Fruit fly (Drosophila melanogaster) whole organism, prepupa: Measurements from ENCODE around the gene cerv.

Experiments
- Blimp-1 ChIP-seq: fragments of 200-800 bp; sonication (Bioruptor generic); optimal IDR thresholded peaks from 3 replicates; lab custom pipeline; 2017; ENCODE audit warnings: missing biosample characterization, missing genetic modification characterization, mild to moderate bottlenecking, moderate library complexity, missing genetic modification reagents
- CG10631 ChIP-seq: fragments of 200-800 bp; sonication (Bioruptor generic); optimal IDR thresholded peaks from 2 replicates; lab custom pipeline; 2016; ENCODE audit warnings: missing biosample characterization, missing genetic modification characterization
- CG10669 ChIP-seq: fragments of 200-800 bp; sonication (Bioruptor generic); optimal IDR thresholded peaks from 3 replicates; lab custom pipeline; 2018; ENCODE audit warnings: missing biosample characterization, mild to moderate bottlenecking, missing genetic modification characterization, moderate library complexity
- CG11294 ChIP-seq: fragments of 200-800 bp; sonication (Bioruptor generic); IDR thresholded peaks from 2 replicates; pipeline ENCODE4 v1.3.6; 2022; ENCODE audit warnings: missing biosample characterization, missing genetic modification characterization
- CG1621 ChIP-seq: fragments of 200-800 bp; sonication (Bioruptor generic); optimal IDR thresholded peaks from 3 replicates; lab custom pipeline; 2018; ENCODE audit warnings: missing biosample characterization, mild to moderate bottlenecking, missing genetic modification characterization
- CG16779 ChIP-seq: fragments of 200-800 bp; sonication (Bioruptor generic); optimal IDR thresholded peaks from 3 replicates; lab custom pipeline; 2017; ENCODE audit warnings: missing biosample characterization, mild to moderate bottlenecking, missing genetic modification characterization
- CG3032 ChIP-seq: fragments of 200-800 bp; optimal IDR thresholded peaks from 2 replicates; lab custom pipeline; 2019; ENCODE audit warnings: missing biosample characterization, mild to moderate bottlenecking, missing genetic modification characterization, moderate library complexity
- CG31627 ChIP-seq: fragments of 200-800 bp; sonication (Bioruptor generic); optimal IDR thresholded peaks from 3 replicates; lab custom pipeline; 2016; ENCODE audit warnings: missing biosample characterization, missing genetic modification characterization
- CG32006 ChIP-seq: fragments of 200-800 bp; sonication (Bioruptor generic); optimal IDR thresholded peaks from 3 replicates; lab custom pipeline; 2017; ENCODE audit warnings: missing biosample characterization, mild to moderate bottlenecking, missing genetic modification characterization
- CG3919 ChIP-seq: fragments of 200-800 bp; sonication (Bioruptor generic); optimal IDR thresholded peaks from 3 replicates; lab custom pipeline; 2016; ENCODE audit warnings: missing biosample characterization, missing genetic modification characterization
- CG4318 ChIP-seq: fragments of 200-800 bp; sonication (Bioruptor generic); optimal IDR thresholded peaks from 3 replicates; lab custom pipeline; 2017; ENCODE audit warnings: missing biosample characterization, mild to moderate bottlenecking, missing genetic modification characterization
- CG6163 ChIP-seq: fragments of 200-800 bp; sonication (Bioruptor generic); IDR thresholded peaks from 3 replicates; pipeline ENCODE4 v1.3.6; 2022; ENCODE audit warnings: missing biosample characterization, missing genetic modification characterization
- CG6792 ChIP-seq: fragments of 200-800 bp; sonication (Bioruptor generic); optimal IDR thresholded peaks from 3 replicates; lab custom pipeline; 2016; ENCODE audit warnings: missing biosample characterization, missing genetic modification characterization
- CG6808 ChIP-seq: fragments of 200-800 bp; sonication (Bioruptor generic); optimal IDR thresholded peaks from 3 replicates; lab custom pipeline; 2017; ENCODE audit warnings: missing biosample characterization, missing genetic modification characterization, mild to moderate bottlenecking, moderate library complexity, missing genetic modification reagents
- CG6854 ChIP-seq: fragments of 200-800 bp; sonication (Bioruptor generic); optimal IDR thresholded peaks from 2 replicates; lab custom pipeline; 2017; ENCODE audit warnings: missing biosample characterization, mild to moderate bottlenecking, missing genetic modification characterization
- CG7368 ChIP-seq: fragments of 200-800 bp; sonication (Bioruptor generic); optimal IDR thresholded peaks from 3 replicates; lab custom pipeline; 2016; ENCODE audit warnings: missing biosample characterization, missing genetic modification characterization
- CG8119 ChIP-seq: fragments of 200-800 bp; sonication (Bioruptor generic); IDR thresholded peaks from 3 replicates; pipeline ENCODE4 v1.3.6; 2022; ENCODE audit warnings: missing biosample characterization, missing genetic modification characterization
- CG8632 ChIP-seq: fragments of 200-800 bp; sonication (Bioruptor generic); optimal IDR thresholded peaks from 3 replicates; lab custom pipeline; 2016; ENCODE audit warnings: missing biosample characterization, missing genetic modification characterization
- CG9139 ChIP-seq: fragments of 200-800 bp; sonication (Bioruptor generic); optimal IDR thresholded peaks from 3 replicates; lab custom pipeline; 2017; ENCODE audit warnings: missing biosample characterization, mild to moderate bottlenecking, missing genetic modification characterization
- Eip75B ChIP-seq: fragments of 200-800 bp; sonication (Bioruptor generic); optimal IDR thresholded peaks from 3 replicates; lab custom pipeline; 2016; ENCODE audit warnings: missing biosample characterization, missing genetic modification characterization
- Eip78C ChIP-seq: fragments of 200-800 bp; sonication (Bioruptor generic); peaks from one replicate; lab custom pipeline; 2016; ENCODE audit warnings: missing biosample characterization, missing genetic modification characterization
- Eip93F ChIP-seq: fragments of 200-800 bp; sonication (Bioruptor generic); optimal IDR thresholded peaks from 2 replicates; lab custom pipeline; 2016; ENCODE audit warnings: missing biosample characterization, mild to moderate bottlenecking, missing genetic modification characterization
- Ets21C ChIP-seq: fragments of 200-800 bp; sonication (Bioruptor generic); optimal IDR thresholded peaks from 3 replicates; lab custom pipeline; 2016; ENCODE audit warnings: missing biosample characterization, missing genetic modification characterization
- Ets96B ChIP-seq: fragments of 200-800 bp; optimal IDR thresholded peaks from 2 replicates; lab custom pipeline; 2019; ENCODE audit warnings: missing biosample characterization, mild to moderate bottlenecking, missing genetic modification characterization, moderate library complexity
- Gug ChIP-seq: fragments of 200-800 bp; sonication (Bioruptor generic); IDR thresholded peaks from 2 replicates; pipeline ENCODE4 v1.3.6; 2022; ENCODE audit warnings: missing biosample characterization, missing genetic modification characterization
- Hr38 ChIP-seq: sonication (Bioruptor generic); optimal IDR thresholded peaks from 2 replicates; lab custom pipeline; 2016; ENCODE audit warnings: missing biosample characterization, missing genetic modification characterization
- Hr39 ChIP-seq: fragments of 200-800 bp; sonication (Bioruptor generic); optimal IDR thresholded peaks from 2 replicates; lab custom pipeline; 2016; ENCODE audit warnings: missing biosample characterization, missing genetic modification characterization
- Hr4 ChIP-seq: fragments of 200-800 bp; sonication (Bioruptor generic); optimal IDR thresholded peaks from 3 replicates; lab custom pipeline; 2016; ENCODE audit warnings: missing biosample characterization, missing genetic modification characterization
- OdsH ChIP-seq: fragments of 200-800 bp; sonication (Bioruptor generic); optimal IDR thresholded peaks from 3 replicates; lab custom pipeline; 2016; ENCODE audit warnings: missing biosample characterization, missing genetic modification characterization
- Sox102F ChIP-seq: fragments of 200-800 bp; sonication (Bioruptor generic); optimal IDR thresholded peaks from 2 replicates; lab custom pipeline; 2016; ENCODE audit warnings: missing biosample characterization, mild to moderate bottlenecking, missing genetic modification characterization
- Sox14 ChIP-seq: fragments of 200-800 bp; sonication (Bioruptor generic); optimal IDR thresholded peaks from 3 replicates; lab custom pipeline; 2016; ENCODE audit warnings: missing biosample characterization, missing genetic modification characterization
- Sox15 ChIP-seq: fragments of 200-800 bp; sonication (Bioruptor generic); optimal IDR thresholded peaks from 3 replicates; lab custom pipeline; 2016; ENCODE audit warnings: missing biosample characterization, missing genetic modification characterization
- achi ChIP-seq: fragments of 200-800 bp; sonication (Bioruptor generic); optimal IDR thresholded peaks from 3 replicates; lab custom pipeline; 2016; ENCODE audit warnings: missing biosample characterization, missing genetic modification characterization
- acj6 ChIP-seq: fragments of 200-800 bp; sonication (Bioruptor generic); optimal IDR thresholded peaks from 3 replicates; lab custom pipeline; 2016; ENCODE audit warnings: missing biosample characterization, missing genetic modification characterization
- cyc ChIP-seq: fragments of 200-800 bp; sonication (Bioruptor generic); optimal IDR thresholded peaks from 3 replicates; lab custom pipeline; 2016; ENCODE audit warnings: missing biosample characterization, missing genetic modification characterization
- dac ChIP-seq: fragments of 200-800 bp; sonication (Bioruptor generic); optimal IDR thresholded peaks from 2 replicates; lab custom pipeline; 2017; ENCODE audit warnings: missing biosample characterization, mild to moderate bottlenecking, missing genetic modification characterization
- dsx ChIP-seq: fragments of 200-800 bp; optimal IDR thresholded peaks from 3 replicates; lab custom pipeline; 2019; ENCODE audit warnings: missing biosample characterization, mild to moderate bottlenecking, missing genetic modification characterization, moderate library complexity; ENCODE audit not compliant: poor library complexity, severe bottlenecking
- eg ChIP-seq: fragments of 200-800 bp; sonication (Bioruptor generic); IDR thresholded peaks from 3 replicates; pipeline ENCODE4 v1.3.6; 2022; ENCODE audit warnings: missing biosample characterization, missing genetic modification characterization
- esn ChIP-seq: fragments of 200-800 bp; sonication (Bioruptor generic); optimal IDR thresholded peaks from 2 replicates; lab custom pipeline; 2016; ENCODE audit warnings: missing biosample characterization, mild to moderate bottlenecking, missing genetic modification characterization, moderate library complexity
- fd59A ChIP-seq: fragments of 200-800 bp; sonication (Bioruptor generic); optimal IDR thresholded peaks from 2 replicates; lab custom pipeline; 2017; ENCODE audit warnings: missing biosample characterization, mild to moderate bottlenecking, missing genetic modification characterization, missing genetic modification reagents
- fd85E ChIP-seq: fragments of 200-800 bp; sonication (Bioruptor generic); optimal IDR thresholded peaks from 3 replicates; lab custom pipeline; 2016; ENCODE audit warnings: missing biosample characterization, missing genetic modification characterization
- fkh ChIP-seq: fragments of 200-800 bp; sonication (Bioruptor generic); optimal IDR thresholded peaks from 3 replicates; lab custom pipeline; 2017; ENCODE audit warnings: missing biosample characterization, mild to moderate bottlenecking, missing genetic modification characterization, moderate library complexity
- lz ChIP-seq: fragments of 200-800 bp; sonication (Bioruptor generic); optimal IDR thresholded peaks from 3 replicates; lab custom pipeline; 2016; ENCODE audit warnings: missing biosample characterization, missing genetic modification characterization
- net ChIP-seq: fragments of 200-800 bp; sonication (Bioruptor generic); optimal IDR thresholded peaks from 3 replicates; lab custom pipeline; 2016; ENCODE audit warnings: missing biosample characterization, missing genetic modification characterization
- pdm3 ChIP-seq: fragments of 200-800 bp; sonication (Bioruptor generic); optimal IDR thresholded peaks from 3 replicates; lab custom pipeline; 2016; ENCODE audit warnings: missing biosample characterization, missing genetic modification characterization
- spab ChIP-seq: fragments of 200-800 bp; sonication (Bioruptor generic); optimal IDR thresholded peaks from 2 replicates; lab custom pipeline; 2017; ENCODE audit warnings: missing biosample characterization, mild to moderate bottlenecking, missing genetic modification characterization, missing genetic modification reagents
- svp ChIP-seq: fragments of 200-800 bp; sonication (Bioruptor generic); peaks from one replicate; lab custom pipeline; 2016; ENCODE audit warnings: missing biosample characterization, missing genetic modification characterization
- topi ChIP-seq: fragments of 200-800 bp; sonication (Bioruptor generic); optimal IDR thresholded peaks from 3 replicates; lab custom pipeline; 2016; ENCODE audit warnings: missing biosample characterization, missing genetic modification characterization

Gene cerv

dm6 chrX:15554256-15554678 is 23.7 kb downstream of the cerv start, which contains the start of gene Ac13E (continued):
- TF ChIP-seq Sox14 (peak; percentile 94), CG10631 (GFP tag; lab: Kevin White, UChicago) (peak; percentile 87), CG6163 (GFP tag; lab: Robert Waterston, UW) (peak; percentile 79), CG8119 (GFP tag; lab: Robert Waterston, UW) (peak; percentile 92), CG4318 (GFP tag; lab: Kevin White, UChicago) (peak; percentile 91), Sox15 (GFP tag; lab: Kevin White, UChicago) (peak; percentile 88), Eip93F (GFP tag; lab: Kevin White, UChicago) (peak; percentile 76), svp (peak; percentile 98), Ets96B (tag; lab: Kevin White, UChicago) (peak; percentile 88), CG10669 (GFP tag; lab: Kevin White, UChicago) (peak; percentile 91), Eip75B (GFP tag; lab: Kevin White, UChicago) (peak; percentile 90), dac (GFP tag; lab: Kevin White, UChicago) (peak; percentile 91), OdsH (GFP tag; lab: Kevin White, UChicago) (peak; percentile 93), CG9139 (GFP tag; lab: Kevin White, UChicago) (peak; percentile 84), lz (GFP tag; lab: Kevin White, UChicago) (peak; percentile 95), Hr4 (GFP tag; lab: Kevin White, UChicago) (peak; percentile 92), cyc (GFP tag; lab: Kevin White, UChicago) (peak; percentile 85), CG32006 (GFP tag; lab: Kevin White, UChicago) (peak; percentile 95), Ets21C (GFP tag; lab: Kevin White, UChicago) (peak; percentile 85), CG11294 (peak; percentile 76; the same call in 1 of the 2 replicates), Hr38 (GFP tag; lab: Kevin White, UChicago) (no peak)

- TF ChIP-seq spab (GFP tag; lab: Kevin White, UChicago) (peak; percentile 3), CG8119 (GFP tag; lab: Robert Waterston, UW) (peak; percentile 18; the same call in 1 of the 3 replicates), CG6808 (GFP tag; lab: Kevin White, UChicago) (peak; percentile 21), Gug (GFP tag; lab: Robert Waterston, UW) (no peak), esn (GFP tag; lab: Kevin White, UChicago) (peak; percentile 50), CG4318 (GFP tag; lab: Kevin White, UChicago) (no peak), Hr4 (GFP tag; lab: Kevin White, UChicago) (peak; percentile 18), topi (GFP tag; lab: Kevin White, UChicago) (peak; percentile 70), CG6854 (no peak), fd85E (no peak), dsx (GFP tag; lab: Kevin White, UChicago) (peak; percentile 43), achi (GFP tag; lab: Kevin White, UChicago) (peak; percentile 39), CG1621 (no peak), CG3919 (GFP tag; lab: Kevin White, UChicago) (peak; percentile 46), CG10669 (GFP tag; lab: Kevin White, UChicago) (peak; percentile 48), CG6792 (peak; percentile 53), fkh (GFP tag; lab: Kevin White, UChicago) (no peak), Hr38 (GFP tag; lab: Kevin White, UChicago) (no peak), CG31627 (peak; percentile 51), CG16779 (tag; lab: Kevin White, UChicago) (no peak), acj6 (peak; percentile 49), Sox15 (GFP tag; lab: Kevin White, UChicago) (peak; percentile 36), OdsH (GFP tag; lab: Kevin White, UChicago) (peak; percentile 36), fd59A (GFP tag; lab: Kevin White, UChicago) (peak; percentile 34), eg (no peak), Sox102F (GFP tag; lab: Kevin White, UChicago) (peak; percentile 49), CG3032 (tag; lab: Kevin White, UChicago) (peak; percentile 31), Ets96B (tag; lab: Kevin White, UChicago) (peak; percentile 25), CG32006 (GFP tag; lab: Kevin White, UChicago) (peak; percentile 44), lz (GFP tag; lab: Kevin White, UChicago) (peak; percentile 65), CG8632 (GFP tag; lab: Kevin White, UChicago) (peak; percentile 40), Hr39 (GFP tag; lab: Kevin White, UChicago) (peak; percentile 47), CG7368 (GFP tag; lab: Kevin White, UChicago) (no peak), CG10631 (GFP tag; lab: Kevin White, UChicago) (peak; percentile 45), net (GFP tag; lab: Kevin White, UChicago) (peak; percentile 40), Eip78C (peak; percentile 91), pdm3 (GFP tag; lab: Kevin White, UChicago) (peak; percentile 33), Blimp-1 (GFP tag; lab: Kevin White, UChicago) (no peak), dac (GFP tag; lab: Kevin White, UChicago) (no peak)
Observed at dm6 chrX:15552472-15552888, 25.5 kb downstream of the cerv start.
